Fruit fly (Drosophila melanogaster) whole organism, wandering third instar larva: Measurements from ENCODE around the gene CG6325.
"Not testable (repeated sequence)": the region's sequence is repeated elsewhere in the genome, so short reads cannot be mapped to it uniquely, and the experiment has no call there.

Experiments
- Abd-B ChIP-seq: fragments of >200 bp; optimal IDR thresholded peaks from 2 replicates; lab custom pipeline; 2017; ENCODE audit warnings: missing biosample characterization, missing genetic modification characterization
- CG32264 ChIP-seq: fragments of 200-800 bp; sonication (Bioruptor generic); optimal IDR thresholded peaks from 2 replicates; lab custom pipeline; 2016; ENCODE audit warnings: missing biosample characterization, missing genetic modification characterization
- CrebA ChIP-seq: fragments of 200-800 bp; sonication (Bioruptor generic); optimal IDR thresholded peaks from 2 replicates; lab custom pipeline; 2016; ENCODE audit warnings: missing biosample characterization, mild to moderate bottlenecking, missing genetic modification characterization, borderline replicate concordance
- HLH106 ChIP-seq: fragments of 200-800 bp; optimal IDR thresholded peaks from 3 replicates; lab custom pipeline; 2019; ENCODE audit warnings: missing biosample characterization, mild to moderate bottlenecking, missing genetic modification characterization, moderate library complexity
- Jra ChIP-seq: sonication (Bioruptor generic); optimal IDR thresholded peaks from 2 replicates; lab custom pipeline; 2016; ENCODE audit warnings: missing biosample characterization, missing genetic modification characterization
- OdsH ChIP-seq: fragments of 200-800 bp; sonication (Bioruptor generic); optimal IDR thresholded peaks from 2 replicates; lab custom pipeline; 2016; ENCODE audit warnings: missing biosample characterization, mild to moderate bottlenecking, missing genetic modification characterization
- Sp1 ChIP-seq: fragments of 200-800 bp; sonication (Bioruptor generic); optimal IDR thresholded peaks from 3 replicates; lab custom pipeline; 2019; ENCODE audit warnings: missing biosample characterization, mild to moderate bottlenecking, missing genetic modification characterization, moderate library complexity
- fru ChIP-seq: fragments of 200-800 bp; sonication (Bioruptor generic); optimal IDR thresholded peaks from 3 replicates; lab custom pipeline; 2016; ENCODE audit warnings: missing biosample characterization, mild to moderate bottlenecking, missing genetic modification characterization
- h ChIP-seq: fragments of 200-800 bp; sonication (Bioruptor generic); optimal IDR thresholded peaks from 3 replicates; lab custom pipeline; 2016; ENCODE audit warnings: missing biosample characterization, mild to moderate bottlenecking, missing genetic modification characterization
- jim ChIP-seq: fragments of 175-275, 200-325 bp; sonication (Bioruptor generic); optimal IDR thresholded peaks from 2 replicates; lab custom pipeline; 2016; ENCODE audit warnings: missing biosample characterization, mild to moderate bottlenecking, missing genetic modification characterization
- pan ChIP-seq: fragments of >200 bp; optimal IDR thresholded peaks from 2 replicates; lab custom pipeline; 2017
- tai ChIP-seq: sonication (Bioruptor generic); optimal IDR thresholded peaks from 2 replicates; lab custom pipeline; 2016; ENCODE audit warnings: missing biosample characterization, missing genetic modification characterization
- usp ChIP-seq: fragments of >200 bp; optimal IDR thresholded peaks from 2 replicates; lab custom pipeline; 2017; ENCODE audit warnings: missing biosample characterization, missing genetic modification characterization
- woc ChIP-seq: sonication (Bioruptor generic); optimal IDR thresholded peaks from 2 replicates; lab custom pipeline; 2016; ENCODE audit warnings: missing biosample characterization, mild to moderate bottlenecking, missing genetic modification characterization

DNA sequence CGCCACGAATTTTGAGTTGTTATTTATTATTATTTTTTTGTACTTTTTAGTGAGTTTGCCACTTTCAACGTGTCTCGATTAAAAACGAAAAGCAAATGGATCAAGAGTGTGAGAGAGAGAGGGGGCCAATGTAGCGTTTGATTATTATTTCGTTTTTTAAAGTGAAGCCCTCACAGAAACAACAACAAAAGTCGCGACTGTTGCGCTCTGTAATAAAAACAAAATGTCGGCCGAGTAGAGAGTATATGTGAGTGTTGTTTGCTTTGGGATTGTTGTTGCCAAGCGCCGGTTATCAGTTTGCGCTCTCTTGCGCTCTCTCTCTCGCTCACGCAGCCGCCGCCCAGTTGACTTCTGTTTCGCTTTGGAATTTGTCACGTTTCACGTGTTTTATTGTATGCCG, 20.1 kb downstream of the CG6325 start:
- not testable (repeated sequence) for TF ChIP-seq Abd-B (GFP tag; lab: Kevin White, UChicago); OdsH (GFP tag; lab: Kevin White, UChicago); CG32264 (GFP tag; lab: Kevin White, UChicago); tai (GFP tag; lab: Kevin White, UChicago); pan (lab: Kevin White, UChicago); CrebA (GFP tag; lab: Kevin White, UChicago); usp; HLH106 (tag; lab: Kevin White, UChicago); fru (GFP tag; lab: Kevin White, UChicago); Jra (GFP tag; lab: Kevin White, UChicago); Sp1; h; jim; woc (GFP tag; lab: Kevin White, UChicago)
